Worm (Caenorhabditis elegans): Measurements from ENCODE around the gene ZK643.6.

Gene ZK643.6

ce11 chrIII:8986872-8987271 is 26.3 kb upstream of the ZK643.6 start:
- TF ChIP-seq hlh-30 (tag; optimal IDR thresholded peaks at IDR 0.05; ENCODE audit: insufficient read depth), result peak; percentile 70
- TF ChIP-seq aly-2 (tag; optimal IDR thresholded peaks at IDR 0.05), result no peak
- no peak for TF ChIP-seq sdz-12 (GFP tag; optimal IDR thresholded peaks at IDR 0.05)
- TF ChIP-seq lsy-2 (tag; optimal IDR thresholded peaks at IDR 0.05), result peak; percentile 14 to 54
- TF ChIP-seq ceh-20 (GFP tag; IDR thresholded peaks at IDR 0.05), result no peak
- TF ChIP-seq nhr-28 (tag; optimal IDR thresholded peaks at IDR 0.05), result peak; percentile 49
- no peak for TF ChIP-seq nhr-77 (tag; optimal IDR thresholded peaks at IDR 0.05)
- no peak for TF ChIP-seq ces-1 (GFP tag; optimal IDR thresholded peaks at IDR 0.05)
- TF ChIP-seq cey-2 (tag; optimal IDR thresholded peaks at IDR 0.05; ENCODE audit: borderline replicate concordance, insufficient read depth), result peak; percentile 70
- no peak for TF ChIP-seq lin-1 (GFP tag; IDR thresholded peaks at IDR 0.05)
- TF ChIP-seq mxl-3 (GFP tag; optimal IDR thresholded peaks at IDR 0.05), result peak; percentile 78
- no peak for TF ChIP-seq mxl-2 (GFP tag; conservative IDR thresholded peaks at IDR 0.05)
- no peak for TF ChIP-seq gei-8 (GFP tag; optimal IDR thresholded peaks at IDR 0.05)
- TF ChIP-seq zag-1 (tag; optimal IDR thresholded peaks at IDR 0.05), result no peak
- no peak for TF ChIP-seq T20F7.1 (GFP tag; optimal IDR thresholded peaks at IDR 0.05)
- peak; percentile 63 for TF ChIP-seq nhr-48 (tag; optimal IDR thresholded peaks at IDR 0.05)
- no peak for TF ChIP-seq zfp-2 (tag; optimal IDR thresholded peaks at IDR 0.05)
- TF ChIP-seq hlh-11 (tag; optimal IDR thresholded peaks at IDR 0.05), result peak; percentile 76
- TF ChIP-seq ceh-32 (tag; optimal IDR thresholded peaks at IDR 0.05; ENCODE audit: poor library complexity), result no peak
- no peak for TF ChIP-seq spr-1 (tag; optimal IDR thresholded peaks at IDR 0.05)
- no peak for TF ChIP-seq ztf-11 (tag; optimal IDR thresholded peaks at IDR 0.05)
- no peak for TF ChIP-seq nhr-237 (tag; optimal IDR thresholded peaks at IDR 0.05)
- peak; percentile 69 for TF ChIP-seq dve-1 (tag; optimal IDR thresholded peaks at IDR 0.05; ENCODE audit: insufficient read depth)
- no peak for TF ChIP-seq F10B5.3 (tag; optimal IDR thresholded peaks at IDR 0.05)
- TF ChIP-seq Y75B8A.6 (GFP tag; IDR thresholded peaks at IDR 0.05), result no peak
- TF ChIP-seq egl-43 (GFP tag; IDR thresholded peaks at IDR 0.05), result no peak
- TF ChIP-seq zip-2 (tag; optimal IDR thresholded peaks at IDR 0.05), result no peak
- TF ChIP-seq mep-1 (tag; optimal IDR thresholded peaks at IDR 0.05), result peak; percentile 21
- TF ChIP-seq php-3 (GFP tag; IDR thresholded peaks at IDR 0.05), result no peak
- no peak for TF ChIP-seq madf-5 (GFP tag; IDR thresholded peaks at IDR 0.05)
- TF ChIP-seq unc-62 (GFP tag; optimal IDR thresholded peaks at IDR 0.05 in 1 of 2), result peak in 1 of 2 experiments; percentile 8
- TF ChIP-seq unc-62 (tag; optimal IDR thresholded peaks at IDR 0.05), result no peak
- no peak for TF ChIP-seq R02D3.7 (tag; optimal IDR thresholded peaks at IDR 0.05)
- no peak for TF ChIP-seq dmd-6 (GFP tag; IDR thresholded peaks at IDR 0.05)
- TF ChIP-seq nhr-102 (tag; optimal IDR thresholded peaks at IDR 0.05), result no peak
- peak; percentile 42 to 75 for TF ChIP-seq mdl-1 (tag; optimal IDR thresholded peaks at IDR 0.05)
- TF ChIP-seq spr-3 (GFP tag; optimal IDR thresholded peaks at IDR 0.05), result no peak

- TF ChIP-seq pqm-1 (tag; optimal IDR thresholded peaks at IDR 0.05) (peak; percentile 50), ceh-32 (tag; optimal IDR thresholded peaks at IDR 0.05; ENCODE audit: poor library complexity) (no peak), nhr-25 (tag; optimal IDR thresholded peaks at IDR 0.05; ENCODE audit: borderline replicate concordance, insufficient read depth) (no peak), unc-62 (GFP tag; optimal IDR thresholded peaks at IDR 0.05 in 1 of 2) (peak in 1 of 2 experiments; percentile 86), unc-62 (tag; optimal IDR thresholded peaks at IDR 0.05) (no peak), tag-97 (GFP tag; IDR thresholded peaks at IDR 0.05) (no peak), nhr-111 (GFP tag; optimal IDR thresholded peaks at IDR 0.05) (no peak), mdt-29 (GFP tag; IDR thresholded peaks at IDR 0.05) (no peak), zfp-3 (GFP tag; conservative IDR thresholded peaks at IDR 0.05) (no peak), T26A8.4 (GFP tag; IDR thresholded peaks at IDR 0.05) (no peak), nhr-102 (tag; optimal IDR thresholded peaks at IDR 0.05) (no peak), ZK546.5 (tag; optimal IDR thresholded peaks at IDR 0.05) (no peak), vab-7 (GFP tag; IDR thresholded peaks at IDR 0.05) (no peak), lin-39 (tag; optimal IDR thresholded peaks at IDR 0.05) (no peak), lin-29 (GFP tag; IDR thresholded peaks at IDR 0.05) (no peak), dve-1 (tag; optimal IDR thresholded peaks at IDR 0.05; ENCODE audit: insufficient read depth) (peak; percentile 39), zip-2 (tag; optimal IDR thresholded peaks at IDR 0.05) (no peak), nhr-28 (tag; optimal IDR thresholded peaks at IDR 0.05) (peak; percentile 69), nhr-76 (tag; optimal IDR thresholded peaks at IDR 0.05) (no peak), mdl-1 (tag; optimal IDR thresholded peaks at IDR 0.05) (peak in 1 of 2 experiments; percentile 61), F10B5.3 (tag; optimal IDR thresholded peaks at IDR 0.05) (no peak), ceh-28 (tag; optimal IDR thresholded peaks at IDR 0.05) (no peak), hlh-30 (tag; optimal IDR thresholded peaks at IDR 0.05; ENCODE audit: insufficient read depth) (peak; percentile 76), ceh-62 (tag; optimal IDR thresholded peaks at IDR 0.05) (no peak)
Observed at ce11 chrIII:8985965-8986364, 25.4 kb upstream of the ZK643.6 start.

Measured in whole organism, L4 larva.